Fruit fly (Drosophila melanogaster): Measurements from ENCODE around the gene NTPase.

DNA sequence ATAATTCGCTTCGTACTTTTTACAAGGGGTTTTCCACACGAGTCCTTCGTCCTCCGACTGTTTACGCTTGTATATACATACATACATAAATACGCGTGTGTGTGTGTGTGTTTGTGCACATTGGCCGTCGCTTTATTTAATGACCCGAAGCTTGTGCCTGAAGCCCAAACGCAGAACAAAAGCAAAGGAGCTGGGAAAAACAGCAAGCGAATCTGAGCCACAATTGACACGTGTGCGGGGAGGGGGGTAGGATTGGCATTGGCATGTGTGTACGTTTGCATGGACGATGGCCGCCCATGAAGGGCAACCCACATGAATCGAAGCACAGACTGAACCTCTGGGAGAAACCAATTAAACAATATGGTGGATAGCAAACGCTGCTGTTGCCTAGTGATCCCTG is 8.7 kb upstream of the NTPase start:
- TF ChIP-seq CG8478 (optimal IDR thresholded peaks at IDR 0.05) (no peak), CTCF (optimal IDR thresholded peaks at IDR 0.05) (no peak)

Measured in S2 (cell line).